Worm (Caenorhabditis elegans) whole organism, young adult: ENCODE results near the gene egli-1.

Experiments used
- B0261.1 ChIP-seq: sonication (generic microtip); optimal IDR thresholded peaks from 2 replicates; lab custom pipeline; 2016; ENCODE audit warnings: mild to moderate bottlenecking, missing genetic modification characterization, moderate library complexity, missing compliant biosample characterization
- T07F8.4 ChIP-seq: sonication (generic microtip); optimal IDR thresholded peaks from 2 replicates; lab custom pipeline; 2016; ENCODE audit warnings: mild to moderate bottlenecking, missing genetic modification characterization, moderate library complexity, missing compliant biosample characterization
- ama-1 ChIP-seq, 3 experiments: fragments of 150-350 bp in 1 of 3; sonication (generic microtip) in 2 of 3; optimal IDR thresholded peaks; 2 replicates each; lab custom pipeline; 2014 to 2018; ENCODE audit warnings: missing biosample characterization in 2 of 3, missing genetic modification characterization in 2 of 3, missing genetic modification reagents in 2 of 3
- atf-7 ChIP-seq: sonication (generic microtip); optimal IDR thresholded peaks from 2 replicates; lab custom pipeline; 2017; ENCODE audit warnings: mild to moderate bottlenecking, missing genetic modification characterization, missing compliant biosample characterization
- ceh-100 ChIP-seq: fragments of 200-800 bp; sonication (Bioruptor generic); IDR thresholded peaks from 2 replicates; pipeline ENCODE4 v1.3.6; 2022; ENCODE audit warnings: missing genetic modification reagents, missing genetic modification characterization, missing compliant biosample characterization
- ceh-91 ChIP-seq: fragments of 200-800 bp; sonication (Bioruptor generic); IDR thresholded peaks from 2 replicates; pipeline ENCODE4 v1.3.6; 2022; ENCODE audit warnings: missing genetic modification reagents, missing genetic modification characterization, missing compliant biosample characterization
- dpl-1 ChIP-seq: fragments of 150-350 bp; optimal IDR thresholded peaks from 2 replicates; lab custom pipeline; 2014; ENCODE audit warnings: missing biosample characterization, missing genetic modification reagents, missing genetic modification characterization
- ekl-4 ChIP-seq: fragments of 200-800 bp; sonication (Bioruptor generic); IDR thresholded peaks from 2 replicates; pipeline ENCODE4 v1.3.6; 2022; ENCODE audit warnings: missing genetic modification reagents, missing genetic modification characterization, missing compliant biosample characterization
- gei-17 ChIP-seq: fragments of 200-800 bp; sonication (Bioruptor generic); optimal IDR thresholded peaks from 2 replicates; lab custom pipeline; 2018; ENCODE audit warnings: mild to moderate bottlenecking, missing genetic modification characterization, missing compliant biosample characterization
- madf-10 ChIP-seq: sonication (generic microtip); optimal IDR thresholded peaks from 2 replicates; lab custom pipeline; 2016; ENCODE audit warnings: mild to moderate bottlenecking, missing genetic modification characterization, missing compliant biosample characterization
- nfya-1 ChIP-seq: sonication (generic microtip); optimal IDR thresholded peaks from 2 replicates; lab custom pipeline; 2017; ENCODE audit warnings: antibody characterized with exemption, missing compliant biosample characterization, missing genetic modification characterization, borderline replicate concordance; ENCODE audit not compliant: insufficient read depth
- nhr-179 ChIP-seq: sonication (generic microtip); optimal IDR thresholded peaks from 2 replicates; lab custom pipeline; 2016; ENCODE audit warnings: mild to moderate bottlenecking, missing genetic modification characterization, missing compliant biosample characterization
- rpc-1 ChIP-seq, 2 experiments: fragments of 150-350 bp in 1 of 2; sonication (generic microtip) in 1 of 2; optimal IDR thresholded peaks; 2 replicates each; lab custom pipeline; 2014 to 2018; ENCODE audit warnings: missing biosample characterization in 1 of 2, missing genetic modification characterization in 1 of 2, missing genetic modification reagents in 1 of 2, missing genotype in 1 of 2
- snpc-1.1 ChIP-seq: sonication (generic microtip); optimal IDR thresholded peaks from 2 replicates; lab custom pipeline; 2017; ENCODE audit warnings: missing genetic modification characterization, mild to moderate bottlenecking, missing compliant biosample characterization, antibody characterized with exemption, moderate library complexity, missing genotype, missing genetic modification reagents; ENCODE audit not compliant: insufficient read depth
- snpc-3.4 ChIP-seq: sonication (generic microtip); optimal IDR thresholded peaks from 2 replicates; lab custom pipeline; 2017; ENCODE audit warnings: missing genetic modification characterization, mild to moderate bottlenecking, missing compliant biosample characterization, antibody characterized with exemption, moderate library complexity, missing genotype, missing genetic modification reagents
- unc-62 ChIP-seq: fragments of 150-350 bp; optimal IDR thresholded peaks from 2 replicates; lab custom pipeline; 2014; ENCODE audit warnings: missing biosample characterization, missing genetic modification reagents, missing genetic modification characterization

Gene egli-1

DNA sequence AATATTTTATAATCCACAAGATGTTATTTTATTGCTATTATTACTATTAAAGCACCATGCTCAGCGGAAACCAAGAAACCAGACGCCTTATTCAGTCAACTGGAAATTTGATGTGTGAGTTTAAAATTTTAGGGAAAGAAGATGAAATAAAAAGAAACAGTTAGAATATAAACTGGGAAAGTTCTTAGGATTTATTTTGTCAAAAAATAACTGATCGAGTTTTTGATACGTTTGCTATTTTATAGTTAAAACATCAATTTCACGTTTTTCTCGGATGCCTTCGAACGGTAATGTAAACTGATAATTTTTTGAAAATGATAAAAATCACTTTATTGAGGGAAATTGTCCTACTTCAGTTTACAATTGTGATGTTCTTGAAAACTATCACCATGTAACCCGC lies 48.6 kb downstream of the egli-1 start, which contains the start of gene C06C3.3:
C06C3.3 (minus strand) TSS at position 101 of the 400 bp plus-strand sequence.
- TF ChIP-seq unc-62 (GFP tag; lab: Kevin White, UChicago) = no peak
- no peak for TF ChIP-seq ekl-4 (GFP tag; lab: Robert Waterston, UW)
- TF ChIP-seq nhr-179 (tag; lab: Kevin White, UChicago) = no peak
- TF ChIP-seq madf-10 (tag; lab: Kevin White, UChicago) = no peak
- TF ChIP-seq T07F8.4 (tag; lab: Kevin White, UChicago) = no peak
- TF ChIP-seq dpl-1 (GFP tag; lab: Kevin White, UChicago) = no peak
- TF ChIP-seq atf-7 = no peak
- no peak for TF ChIP-seq snpc-3.4
- no peak for TF ChIP-seq ceh-100 (GFP tag; lab: Robert Waterston, UW)
- no peak for TF ChIP-seq rpc-1 (optimal IDR thresholded peaks at IDR 0.05; lab: Kevin White, UChicago)
- TF ChIP-seq rpc-1 (tag; optimal IDR thresholded peaks at IDR 0.05; lab: Kevin White, UChicago) = no peak

DNA sequence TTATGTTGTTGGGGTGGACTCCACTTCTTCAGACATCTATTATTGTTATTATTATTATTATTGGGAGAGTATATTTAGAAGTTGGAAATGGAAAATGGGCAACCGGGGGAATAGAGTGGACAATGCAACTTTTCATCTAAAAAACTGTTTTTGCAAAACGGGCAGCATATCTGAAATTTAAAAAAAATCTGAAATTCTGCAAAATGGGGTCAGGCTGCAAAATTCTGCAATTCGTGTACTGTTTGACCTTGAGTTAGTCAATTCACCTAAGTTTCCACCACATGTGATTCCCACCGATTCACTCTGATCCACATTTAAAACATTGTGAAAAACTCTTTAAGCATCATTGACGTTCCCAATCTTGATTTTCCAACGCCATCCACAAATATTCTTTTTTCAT lies 49.2 kb downstream of the egli-1 start, which contains the start of gene C06C3.4:
C06C3.4 (plus strand) TSS at position 301 of the 400 bp plus-strand sequence.
- TF ChIP-seq snpc-1.1 (tag; lab: Kevin White, UChicago) = no peak
- TF ChIP-seq ama-1 (optimal IDR thresholded peaks at IDR 0.05; lab: Kevin White, UChicago) = no peak
- no peak for TF ChIP-seq ama-1 (GFP tag; optimal IDR thresholded peaks at IDR 0.05; lab: Kevin White, UChicago)
- no peak for TF ChIP-seq gei-17 (GFP tag; lab: Kevin White, UChicago)
- TF ChIP-seq snpc-3.4 = no peak
- no peak for TF ChIP-seq B0261.1
- no peak for TF ChIP-seq nfya-1 (tag; lab: Kevin White, UChicago)
- no peak for TF ChIP-seq ceh-91 (GFP tag; lab: Robert Waterston, UW)
